Fruit fly (Drosophila melanogaster): ENCODE measurements around the gene CG9072.

Gene CG9072

DNA sequence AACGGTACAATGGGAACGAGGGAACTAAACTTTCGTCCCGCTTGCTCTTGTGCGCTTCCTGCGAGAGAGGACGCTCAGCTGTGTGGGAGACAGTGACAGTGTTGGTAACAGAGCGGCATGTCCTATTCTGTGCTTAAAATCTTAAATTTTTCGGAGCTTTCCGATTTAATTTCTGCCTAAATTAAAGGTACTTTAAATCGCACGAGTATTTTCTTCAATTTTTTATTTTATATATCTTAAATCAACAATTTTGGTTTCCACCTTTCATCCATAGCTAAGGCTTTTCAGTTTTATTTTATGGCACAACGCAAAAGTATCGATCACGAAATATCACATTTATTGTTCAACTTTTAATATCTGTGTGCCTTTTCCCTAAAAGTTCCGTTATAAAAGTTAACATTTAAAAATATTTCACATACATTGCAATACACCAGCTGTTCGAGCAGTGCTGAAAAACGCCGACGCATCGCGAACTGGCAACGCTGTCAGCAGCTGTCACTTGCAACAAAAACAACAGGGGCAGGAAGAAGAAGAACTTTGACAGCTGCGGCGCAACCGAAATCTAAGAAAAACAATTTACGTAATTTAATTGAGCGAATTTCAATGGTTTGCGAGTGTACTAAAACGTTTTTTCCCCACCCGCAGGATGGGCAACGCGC lies 32.3 kb downstream of the CG9072 start, which contains the start of the genes hiw and ND-B18 (continued):
- TF ChIP-seq CG8089 (GFP tag; optimal IDR thresholded peaks at IDR 0.05), result no peak
- TF ChIP-seq CG13123 (GFP tag; optimal IDR thresholded peaks at IDR 0.05), result no peak
- TF ChIP-seq unc-4 (GFP tag; IDR thresholded peaks at IDR 0.05; ENCODE audit: partially characterized antibody), result no peak
- no peak for TF ChIP-seq CG1024 (GFP tag; IDR thresholded peaks at IDR 0.05)
- no peak for TF ChIP-seq chn (GFP tag; optimal IDR thresholded peaks at IDR 0.05)
- TF ChIP-seq CG8944 (GFP tag; optimal IDR thresholded peaks at IDR 0.05), result no peak
- TF ChIP-seq CG42726 (GFP tag; IDR thresholded peaks at IDR 0.05; ENCODE audit: partially characterized antibody), result no peak
- no peak for TF ChIP-seq CG12769 (tag; optimal IDR thresholded peaks at IDR 0.05)
- no peak for TF ChIP-seq vnd (GFP tag; IDR thresholded peaks at IDR 0.05; ENCODE audit: partially characterized antibody)
- no peak for TF ChIP-seq Hand (GFP tag; optimal IDR thresholded peaks at IDR 0.05)
- TF ChIP-seq CG15011 (GFP tag; optimal IDR thresholded peaks at IDR 0.05), result no peak
- TF ChIP-seq wdn (GFP tag; IDR thresholded peaks at IDR 0.05), result no peak
- peak; percentile 4 for TF ChIP-seq ewg (GFP tag; optimal IDR thresholded peaks at IDR 0.05)
- TF ChIP-seq schlank (tag; optimal IDR thresholded peaks at IDR 0.05), result no peak
- peak; percentile 12 for TF ChIP-seq CG15601 (tag; optimal IDR thresholded peaks at IDR 0.05)
- TF ChIP-seq maf-S (GFP tag; optimal IDR thresholded peaks at IDR 0.05), result no peak
- TF ChIP-seq her (GFP tag; optimal IDR thresholded peaks at IDR 0.05), result no peak
- TF ChIP-seq Hmr (GFP tag; optimal IDR thresholded peaks at IDR 0.05), result peak; percentile 39
- no peak for TF ChIP-seq CG43689 (GFP tag; IDR thresholded peaks at IDR 0.05)
- no peak for TF ChIP-seq cg (GFP tag; optimal IDR thresholded peaks at IDR 0.05)
- TF ChIP-seq gfzf (GFP tag; optimal IDR thresholded peaks at IDR 0.05), result peak; percentile 40
- no peak for TF ChIP-seq ab (GFP tag; optimal IDR thresholded peaks at IDR 0.05)
- no peak for TF ChIP-seq CG32532 (GFP tag; IDR thresholded peaks at IDR 0.05)
- TF ChIP-seq grau (tag; optimal IDR thresholded peaks at IDR 0.05), result peak; percentile 11
- no peak for TF ChIP-seq CG17612 (GFP tag; IDR thresholded peaks at IDR 0.05)
- no peak for TF ChIP-seq fd102C (GFP tag; optimal IDR thresholded peaks at IDR 0.05)
- no peak for TF ChIP-seq CG10543 (GFP tag; optimal IDR thresholded peaks at IDR 0.05)
- TF ChIP-seq mirr (GFP tag; optimal IDR thresholded peaks at IDR 0.05), result no peak
- no peak for TF ChIP-seq Optix (GFP tag; IDR thresholded peaks at IDR 0.05)
- TF ChIP-seq Tbp (GFP tag; optimal IDR thresholded peaks at IDR 0.05), result no peak
- peak; percentile 23; the same call in 1 of the 3 replicates for TF ChIP-seq row (GFP tag; IDR thresholded peaks at IDR 0.05)
- no peak for TF ChIP-seq sima (GFP tag; optimal IDR thresholded peaks at IDR 0.05)
- no peak for TF ChIP-seq HmgD (GFP tag; optimal IDR thresholded peaks at IDR 0.05)
- TF ChIP-seq Dp (GFP tag; optimal IDR thresholded peaks at IDR 0.05), result peak; percentile 64
- no peak for TF ChIP-seq CG14667 (GFP tag; IDR thresholded peaks at IDR 0.05)
- TF ChIP-seq Elba2 (GFP tag; optimal IDR thresholded peaks at IDR 0.05), result no peak
- no peak for TF ChIP-seq sr (GFP tag; IDR thresholded peaks at IDR 0.05)
- TF ChIP-seq tap (tag; optimal IDR thresholded peaks at IDR 0.05), result no peak
- TF ChIP-seq CG31365 (tag; optimal IDR thresholded peaks at IDR 0.05), result no peak
- TF ChIP-seq Ptx1 (GFP tag; IDR thresholded peaks at IDR 0.05), result no peak
- peak; percentile 24; the same call in 1 of the 2 replicates for TF ChIP-seq inv (GFP tag; IDR thresholded peaks at IDR 0.05; ENCODE audit: partially characterized antibody)
- TF ChIP-seq CG3726 (GFP tag; IDR thresholded peaks at IDR 0.05), result no peak
- no peak for TF ChIP-seq ftz-f1 (GFP tag; optimal IDR thresholded peaks at IDR 0.05)
- 0 out of 3 replicates have a peak, but pooled peaks have one; percentile 34 for TF ChIP-seq zfh1 (GFP tag; IDR thresholded peaks at IDR 0.05)
- peak; percentile 70 for TF ChIP-seq sens (GFP tag)
- TF ChIP-seq pb (GFP tag; optimal IDR thresholded peaks at IDR 0.05), result no peak
- TF ChIP-seq cwo (GFP tag; optimal IDR thresholded peaks at IDR 0.05), result no peak
- TF ChIP-seq sens-2 (GFP tag; IDR thresholded peaks at IDR 0.05), result no peak
- TF ChIP-seq CG10366 (GFP tag; IDR thresholded peaks at IDR 0.05), result no peak
- TF ChIP-seq NC2α (GFP tag; optimal IDR thresholded peaks at IDR 0.05), result no peak
- no peak for TF ChIP-seq rib (GFP tag; IDR thresholded peaks at IDR 0.05)

Measured in whole organism, embryonic.